Fruit fly (Drosophila melanogaster): ENCODE data around the gene GstD6.

The GstD6 gene

dm6 chr3R:12369135-12369792, 7.7 kb upstream of the GstD6 start, which contains the start of gene GstD1 (continued):
- TF ChIP-seq CG13775 (GFP tag; optimal IDR thresholded peaks at IDR 0.05) = peak; percentile 9
- TF ChIP-seq Blimp-1 (GFP tag; optimal IDR thresholded peaks at IDR 0.05) = peak; percentile 23
- no peak for TF ChIP-seq vfl (GFP tag; optimal IDR thresholded peaks at IDR 0.05)
- TF ChIP-seq Xbp1 (GFP tag; optimal IDR thresholded peaks at IDR 0.05) = peak; percentile 36
- TF ChIP-seq Hsf (GFP tag; optimal IDR thresholded peaks at IDR 0.05) = no peak
- no peak for TF ChIP-seq Lhr (GFP tag; optimal IDR thresholded peaks at IDR 0.05)
- TF ChIP-seq gro (GFP tag; optimal IDR thresholded peaks at IDR 0.05) = peak; percentile 8
- TF ChIP-seq B-H2 (GFP tag; optimal IDR thresholded peaks at IDR 0.05) = peak; percentile 79
- no peak for TF ChIP-seq CG11560 (tag; IDR thresholded peaks at IDR 0.05)
- peak; percentile 19 for TF ChIP-seq CG10654 (GFP tag; optimal IDR thresholded peaks at IDR 0.05)
- TF ChIP-seq NC2α (GFP tag; optimal IDR thresholded peaks at IDR 0.05) = peak; percentile 50
- peak; percentile 65 for TF ChIP-seq Ada2b (GFP tag; IDR thresholded peaks at IDR 0.05)
- TF ChIP-seq CG15696 (tag; optimal IDR thresholded peaks at IDR 0.05) = no peak
- no peak for TF ChIP-seq MBD-R2 (GFP tag; IDR thresholded peaks at IDR 0.05)
- TF ChIP-seq stc (GFP tag; IDR thresholded peaks at IDR 0.05) = peak; percentile 52; the same call in 1 of the 2 replicates
- TF ChIP-seq CG13624 (GFP tag; optimal IDR thresholded peaks at IDR 0.05) = peak; percentile 21
- TF ChIP-seq trem (tag; optimal IDR thresholded peaks at IDR 0.05) = peak; percentile 5
- TF ChIP-seq D19B (GFP tag; optimal IDR thresholded peaks at IDR 0.05) = peak; percentile 33
- peak; percentile 28 for TF ChIP-seq CG12104 (GFP tag; optimal IDR thresholded peaks at IDR 0.05)
- TF ChIP-seq CG12219 (GFP tag; optimal IDR thresholded peaks at IDR 0.05) = no peak
- no peak for TF ChIP-seq klu (GFP tag; IDR thresholded peaks at IDR 0.05)
- no peak for TF ChIP-seq CG2889 (GFP tag; IDR thresholded peaks at IDR 0.05)
- TF ChIP-seq CG13894 (tag; optimal IDR thresholded peaks at IDR 0.05) = peak; percentile 70
- TF ChIP-seq dan (GFP tag; IDR thresholded peaks at IDR 0.05) = no peak
- TF ChIP-seq CG12391 (tag; optimal IDR thresholded peaks at IDR 0.05) = peak; percentile 28
- no peak for TF ChIP-seq salm (tag; optimal IDR thresholded peaks at IDR 0.05)
- peak; percentile 52 for TF ChIP-seq nom (GFP tag; optimal IDR thresholded peaks at IDR 0.05)
- peak; percentile 51 for TF ChIP-seq Ptx1 (GFP tag; IDR thresholded peaks at IDR 0.05)
- no peak; the same call in 2 of the 3 replicates for TF ChIP-seq so (GFP tag; IDR thresholded peaks at IDR 0.05)
- no peak for TF ChIP-seq HLHmδ (GFP tag; optimal IDR thresholded peaks at IDR 0.05)
- TF ChIP-seq CG14710 (tag; optimal IDR thresholded peaks at IDR 0.05) = no peak
- TF ChIP-seq CG8281 (tag; optimal IDR thresholded peaks at IDR 0.05) = no peak
- TF ChIP-seq Scr (GFP tag; IDR thresholded peaks at IDR 0.05; ENCODE audit: partially characterized antibody) = peak; percentile 40
- no peak for TF ChIP-seq zf30C (GFP tag; optimal IDR thresholded peaks at IDR 0.05)
- peak; percentile 12 for TF ChIP-seq Fer3 (tag; optimal IDR thresholded peaks at IDR 0.05)
- TF ChIP-seq CrebB (tag; optimal IDR thresholded peaks at IDR 0.05) = no peak
- peak; percentile 28 for TF ChIP-seq caup (GFP tag; optimal IDR thresholded peaks at IDR 0.05; ENCODE audit: severe bottlenecking)
- TF ChIP-seq CG3847 (GFP tag; IDR thresholded peaks at IDR 0.05) = no peak
- peak; percentile 51 for TF ChIP-seq Chrac-16 (GFP tag; optimal IDR thresholded peaks at IDR 0.05)
- TF ChIP-seq ap (GFP tag; IDR thresholded peaks at IDR 0.05) = no peak
- peak; percentile 14 for TF ChIP-seq PHDP (tag; optimal IDR thresholded peaks at IDR 0.05)
- no peak for TF ChIP-seq mld (GFP tag; IDR thresholded peaks at IDR 0.05; ENCODE audit: partially characterized antibody)
- TF ChIP-seq tup (GFP tag; optimal IDR thresholded peaks at IDR 0.05) = no peak
- no peak for TF ChIP-seq gsb-n (tag; optimal IDR thresholded peaks at IDR 0.05)
- no peak for TF ChIP-seq eve (GFP tag; optimal IDR thresholded peaks at IDR 0.05)
- TF ChIP-seq emc (GFP tag; optimal IDR thresholded peaks at IDR 0.05) = peak; percentile 19
- TF ChIP-seq CG10209 (GFP tag; optimal IDR thresholded peaks at IDR 0.05) = no peak
- TF ChIP-seq Awh (GFP tag; IDR thresholded peaks at IDR 0.05) = no peak
- no peak for TF ChIP-seq disco-r (GFP tag; optimal IDR thresholded peaks at IDR 0.05)
- no peak for TF ChIP-seq CG15601 (tag; optimal IDR thresholded peaks at IDR 0.05)
